Fruit fly (Drosophila melanogaster) whole organism, adult: Measurements from ENCODE around the gene CG44195.

Source experiments
- CG1620 ChIP-seq: fragments of 200-800 bp; sonication (Bioruptor generic); optimal IDR thresholded peaks from 2 replicates; lab custom pipeline; 2016; ENCODE audit warnings: missing biosample characterization, missing genetic modification characterization
- CG7101 ChIP-seq: fragments of 200-800 bp; sonication (Bioruptor generic); optimal IDR thresholded peaks from 2 replicates; lab custom pipeline; 2018; ENCODE audit warnings: missing biosample characterization, mild to moderate bottlenecking, missing genetic modification characterization, moderate library complexity
- Clk ChIP-seq: fragments of 200-800 bp; sonication (Bioruptor generic); optimal IDR thresholded peaks from 2 replicates; lab custom pipeline; 2017; ENCODE audit warnings: missing biosample characterization, missing genetic modification characterization
- Mnt ChIP-seq: fragments of 200-800 bp; sonication (Bioruptor generic); optimal IDR thresholded peaks from 2 replicates; lab custom pipeline; 2016; ENCODE audit warnings: missing biosample characterization, mild to moderate bottlenecking, missing genetic modification characterization
- kay ChIP-seq: fragments of 200-800 bp; sonication (Bioruptor generic); peaks from one replicate; lab custom pipeline; 2016; ENCODE audit warnings: missing biosample characterization, missing genetic modification characterization, borderline replicate concordance

- TF ChIP-seq CG1620 (GFP tag; lab: Kevin White, UChicago) = no peak
- no peak for TF ChIP-seq Mnt
- TF ChIP-seq CG7101 (tag; lab: Kevin White, UChicago) = no peak
- TF ChIP-seq Clk = no peak
- TF ChIP-seq kay = no peak
These were observed 65.4 kb downstream of the CG44195 start for dm6 chr3L:7630047-7630446.
